Worm (Caenorhabditis elegans) whole organism, L4 larva: ENCODE measurements around the gene nfya-1.

Source experiments
- D1046.2 ChIP-seq: fragments of 200-800 bp; sonication (Bioruptor generic); IDR thresholded peaks from 2 replicates; pipeline ENCODE4 v1.3.6; 2022; ENCODE audit warnings: missing genetic modification characterization, missing compliant biosample characterization
- T20F7.1 ChIP-seq: fragments of 200-800 bp; sonication (Bioruptor generic); optimal IDR thresholded peaks from 2 replicates; lab custom pipeline; 2018; ENCODE audit warnings: mild to moderate bottlenecking, missing genetic modification characterization, missing compliant biosample characterization
- Y48G9A.11 ChIP-seq: fragments of 200-800 bp; sonication (Bioruptor generic); IDR thresholded peaks from 2 replicates; pipeline ENCODE4 v1.3.6; 2022; ENCODE audit warnings: missing genetic modification reagents, missing genetic modification characterization, missing compliant biosample characterization
- Y5F2A.4 ChIP-seq: fragments of 200-800 bp; sonication (Bioruptor generic); optimal IDR thresholded peaks from 2 replicates; lab custom pipeline; 2018; ENCODE audit warnings: mild to moderate bottlenecking, missing genetic modification characterization, missing compliant biosample characterization
- ZK546.5 ChIP-seq, 2 experiments: sonication (generic microtip); optimal IDR thresholded peaks; 2 replicates each; lab custom pipeline; 2017; ENCODE audit warnings: missing biosample characterization in 2 of 2, missing genetic modification characterization in 2 of 2
- aha-1 ChIP-seq: fragments of 150-350 bp; peaks from one replicate; lab custom pipeline; 2014; ENCODE audit warnings: missing biosample characterization, missing genetic modification characterization
- ceh-20 ChIP-seq: fragments of 200-800 bp; sonication (Bioruptor generic); IDR thresholded peaks from 2 replicates; pipeline ENCODE4 v1.3.6; 2022; ENCODE audit warnings: missing genetic modification reagents, missing genetic modification characterization, missing compliant biosample characterization
- ceh-28 ChIP-seq: fragments of 150-350 bp; optimal IDR thresholded peaks from 2 replicates; lab custom pipeline; 2014; ENCODE audit warnings: missing biosample characterization, missing genetic modification reagents, missing genetic modification characterization
- ceh-44 ChIP-seq: fragments of 200-800 bp; sonication (Bioruptor generic); IDR thresholded peaks from 2 replicates; pipeline ENCODE4 v1.3.6; 2022; ENCODE audit warnings: missing genetic modification reagents, missing genetic modification characterization, missing compliant biosample characterization
- ceh-82 ChIP-seq: sonication (generic microtip); optimal IDR thresholded peaks from 2 replicates; lab custom pipeline; 2017; ENCODE audit warnings: missing biosample characterization, missing genetic modification characterization
- daf-16 ChIP-seq, 3 experiments: sonication (generic microtip); optimal IDR thresholded peaks; 2 replicates each; lab custom pipeline; 2016 to 2017; ENCODE audit warnings: missing genetic modification characterization in 3 of 3, missing genetic modification reagents in 3 of 3, mild to moderate bottlenecking in 2 of 3, missing compliant biosample characterization in 2 of 3, missing biosample characterization in 1 of 3, moderate library complexity in 1 of 3
- dmd-6 ChIP-seq: fragments of 200-800 bp; sonication (Bioruptor generic); IDR thresholded peaks from 2 replicates; pipeline ENCODE4 v1.3.6; 2022; ENCODE audit warnings: missing genetic modification reagents, missing genetic modification characterization, missing compliant biosample characterization
- dpl-1 ChIP-seq: fragments of 150-350 bp; optimal IDR thresholded peaks from 2 replicates; lab custom pipeline; 2014; ENCODE audit warnings: missing biosample characterization, missing genetic modification reagents, missing genetic modification characterization
- duxl-1 ChIP-seq: sonication (generic microtip); optimal IDR thresholded peaks from 2 replicates; lab custom pipeline; 2016; ENCODE audit warnings: mild to moderate bottlenecking, missing genetic modification characterization, moderate library complexity, missing compliant biosample characterization; ENCODE audit not compliant: poor library complexity
- dve-1 ChIP-seq: sonication (generic microtip); optimal IDR thresholded peaks from 2 replicates; lab custom pipeline; 2017; ENCODE audit warnings: antibody characterized with exemption, mild to moderate bottlenecking, missing genetic modification characterization, missing compliant biosample characterization; ENCODE audit not compliant: insufficient read depth
- gei-8 ChIP-seq: fragments of 200-800 bp; sonication (Bioruptor generic); optimal IDR thresholded peaks from 2 replicates; lab custom pipeline; 2018; ENCODE audit warnings: mild to moderate bottlenecking, missing genetic modification characterization, missing compliant biosample characterization
- hlh-11 ChIP-seq: fragments of 200-800 bp; sonication (Bioruptor generic); optimal IDR thresholded peaks from 2 replicates; lab custom pipeline; 2018; ENCODE audit warnings: mild to moderate bottlenecking, missing genetic modification characterization, missing compliant biosample characterization
- hmg-1.1 ChIP-seq: fragments of 200-800 bp; sonication (Bioruptor generic); IDR thresholded peaks from 2 replicates; pipeline ENCODE4 v1.3.6; 2022; ENCODE audit warnings: missing genetic modification reagents, missing genetic modification characterization, missing compliant biosample characterization
- lin-1 ChIP-seq: fragments of 200-800 bp; sonication (Bioruptor generic); IDR thresholded peaks from 2 replicates; pipeline ENCODE4 v1.3.6; 2022; ENCODE audit warnings: missing genetic modification reagents, missing genetic modification characterization, missing compliant biosample characterization
- mes-2 ChIP-seq: sonication (generic microtip); optimal IDR thresholded peaks from 2 replicates; lab custom pipeline; 2016; ENCODE audit warnings: missing genotype, mild to moderate bottlenecking, missing genetic modification characterization, missing compliant biosample characterization; ENCODE audit not compliant: poor library complexity, severe bottlenecking
- mxl-2 ChIP-seq: fragments of 200-800 bp; sonication (Bioruptor generic); conservative IDR thresholded peaks from 2 replicates; pipeline ENCODE4 v1.3.6; 2022; ENCODE audit warnings: missing genetic modification reagents, missing genetic modification characterization, missing compliant biosample characterization
- mxl-3 ChIP-seq: fragments of 200-800 bp; sonication (Bioruptor generic); optimal IDR thresholded peaks from 2 replicates; lab custom pipeline; 2018; ENCODE audit warnings: mild to moderate bottlenecking, missing genetic modification characterization, missing compliant biosample characterization
- nhr-10 ChIP-seq: fragments of 150-350 bp; optimal IDR thresholded peaks from 2 replicates; lab custom pipeline; 2014; ENCODE audit warnings: missing biosample characterization, missing genetic modification characterization
- nhr-102 ChIP-seq: sonication (generic microtip); optimal IDR thresholded peaks from 2 replicates; lab custom pipeline; 2016; ENCODE audit warnings: mild to moderate bottlenecking, missing genetic modification characterization, moderate library complexity, missing compliant biosample characterization
- nhr-11 ChIP-seq: fragments of 150-350 bp; optimal IDR thresholded peaks from 2 replicates; lab custom pipeline; 2014; ENCODE audit warnings: missing biosample characterization, missing genetic modification characterization
- nhr-237 ChIP-seq: sonication (generic microtip); optimal IDR thresholded peaks from 2 replicates; lab custom pipeline; 2017; ENCODE audit warnings: missing biosample characterization, missing genetic modification characterization
- nhr-28 ChIP-seq: fragments of 150-350 bp; optimal IDR thresholded peaks from 2 replicates; lab custom pipeline; 2014; ENCODE audit warnings: missing biosample characterization, missing genetic modification characterization
- nhr-42 ChIP-seq: fragments of 200-800 bp; sonication (Bioruptor generic); IDR thresholded peaks from 2 replicates; pipeline ENCODE4 v1.3.6; 2022; ENCODE audit warnings: missing genetic modification characterization, missing compliant biosample characterization
- nhr-76 ChIP-seq: fragments of 150-350 bp; optimal IDR thresholded peaks from 2 replicates; lab custom pipeline; 2014; ENCODE audit warnings: missing biosample characterization, missing genetic modification characterization
- nhr-77 ChIP-seq: fragments of 150-350 bp; optimal IDR thresholded peaks from 2 replicates; lab custom pipeline; 2014; ENCODE audit warnings: missing biosample characterization, missing genetic modification characterization
- pha-4 ChIP-seq, 2 experiments: fragments of 150-350 bp in 1 of 2; fragments of 200-800 bp in 1 of 2; sonication (Bioruptor generic) in 1 of 2; IDR thresholded peaks in 1 of 2; optimal IDR thresholded peaks in 1 of 2; 2 replicates each; pipeline versions ENCODE4 v1.3.6 to Lab custom; 2014 to 2022; ENCODE audit warnings: missing genetic modification characterization in 2 of 2, missing genetic modification reagents in 2 of 2, missing biosample characterization in 1 of 2, missing compliant biosample characterization in 1 of 2
- php-3 ChIP-seq: fragments of 200-800 bp; sonication (Bioruptor generic); IDR thresholded peaks from 2 replicates; pipeline ENCODE4 v1.3.6; 2022; ENCODE audit warnings: missing genetic modification reagents, missing genetic modification characterization, missing compliant biosample characterization
- pqm-1 ChIP-seq: sonication (generic microtip); optimal IDR thresholded peaks from 2 replicates; lab custom pipeline; 2017; ENCODE audit warnings: missing biosample characterization, missing genetic modification characterization
- set-16 ChIP-seq: fragments of 200-800 bp; sonication (Bioruptor generic); IDR thresholded peaks from 2 replicates; pipeline ENCODE4 v1.3.6; 2022; ENCODE audit warnings: missing genetic modification reagents, missing genetic modification characterization, missing compliant biosample characterization
- tag-97 ChIP-seq: fragments of 200-800 bp; sonication (Bioruptor generic); IDR thresholded peaks from 2 replicates; pipeline ENCODE4 v1.3.6; 2022; ENCODE audit warnings: missing genetic modification characterization, missing compliant biosample characterization
- tra-1 ChIP-seq: fragments of 200-800 bp; sonication (Bioruptor generic); IDR thresholded peaks from 2 replicates; pipeline ENCODE4 v1.3.6; 2022; ENCODE audit warnings: missing genetic modification reagents, missing genetic modification characterization, missing compliant biosample characterization
- unc-39 ChIP-seq: sonication (generic microtip); optimal IDR thresholded peaks from 2 replicates; lab custom pipeline; 2017; ENCODE audit warnings: missing biosample characterization, missing genetic modification characterization
- vab-7 ChIP-seq: fragments of 200-800 bp; sonication (Bioruptor generic); IDR thresholded peaks from 2 replicates; pipeline ENCODE4 v1.3.6; 2022; ENCODE audit warnings: missing genetic modification reagents, missing genetic modification characterization, missing compliant biosample characterization
- zfp-2 ChIP-seq: sonication (generic microtip); optimal IDR thresholded peaks from 2 replicates; lab custom pipeline; 2016; ENCODE audit warnings: mild to moderate bottlenecking, missing genetic modification characterization, missing compliant biosample characterization
- ztf-11 ChIP-seq: fragments of 150-350 bp; optimal IDR thresholded peaks from 2 replicates; lab custom pipeline; 2014; ENCODE audit warnings: missing biosample characterization, missing genetic modification characterization

Gene nfya-1

DNA sequence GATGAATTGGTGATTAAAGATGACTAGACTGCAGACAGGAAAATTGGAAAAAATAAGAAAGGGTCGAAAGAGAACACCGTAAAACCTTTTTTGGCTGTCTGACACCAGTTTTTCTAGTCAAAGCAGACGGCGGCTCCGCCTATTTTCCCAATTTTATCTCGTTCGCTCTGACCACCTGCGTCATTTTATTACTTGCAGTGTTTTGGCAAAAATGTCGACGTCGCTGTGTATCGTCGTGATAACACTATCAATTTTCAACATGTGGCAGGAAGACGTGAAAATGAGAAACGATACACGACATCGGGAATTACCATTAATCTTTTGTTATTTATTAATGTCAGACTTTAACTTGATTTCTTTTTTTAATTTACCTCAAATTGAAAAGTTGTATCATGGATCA lies 36.6 kb downstream of the nfya-1 start, which contains the start of gene Y62H9A.15 (continued):
- TF ChIP-seq lin-1 (GFP tag; lab: Robert Waterston, UW) (no peak), Y5F2A.4 (GFP tag; lab: Kevin White, UChicago) (no peak), nhr-11 (no peak), nhr-42 (GFP tag; lab: Robert Waterston, UW) (no peak), dve-1 (tag; lab: Kevin White, UChicago) (peak; percentile 18), ztf-11 (tag; lab: Kevin White, UChicago) (no peak), set-16 (no peak), dpl-1 (no peak), ceh-82 (tag; lab: Kevin White, UChicago) (no peak), Y48G9A.11 (GFP tag; lab: Robert Waterston, UW) (no peak), aha-1 (tag; lab: Kevin White, UChicago) (peak; percentile 6)

DNA sequence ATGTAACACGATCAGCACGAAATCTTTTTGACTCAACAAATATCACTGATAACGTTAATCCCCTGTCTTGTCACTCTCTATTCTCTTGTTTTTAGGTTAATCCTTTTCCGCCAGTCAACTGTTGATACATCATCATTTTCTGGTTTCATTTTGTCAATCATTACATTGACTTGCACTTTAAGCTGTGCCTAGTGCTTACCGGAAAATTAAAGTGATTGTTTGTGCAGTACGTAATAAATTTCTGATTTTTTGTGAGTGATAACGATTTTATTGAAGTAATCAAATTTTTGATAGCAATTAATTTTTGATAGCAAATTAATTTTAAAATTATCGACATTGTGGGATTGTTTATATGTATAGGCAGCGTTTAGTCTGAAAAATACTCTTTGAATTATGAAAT lies 37.5 kb downstream of the nfya-1 start:
- TF ChIP-seq nhr-77 (tag; lab: Kevin White, UChicago) (peak; percentile 85), D1046.2 (GFP tag; lab: Robert Waterston, UW) (no peak), php-3 (GFP tag; lab: Robert Waterston, UW) (peak; percentile 90), dve-1 (tag; lab: Kevin White, UChicago) (peak; percentile 62), ceh-44 (GFP tag; lab: Robert Waterston, UW) (no peak), lin-1 (GFP tag; lab: Robert Waterston, UW) (0 out of 2 replicates have a peak, but pooled peaks have one; percentile 29), T20F7.1 (no peak), daf-16 (GFP tag; optimal IDR thresholded peaks at IDR 0.05; lab: Kevin White, UChicago) (no peak), daf-16 (tag; optimal IDR thresholded peaks at IDR 0.05; lab: Kevin White, UChicago) (peak; percentile 94), nhr-28 (peak; percentile 61), ceh-28 (tag; lab: Kevin White, UChicago) (no peak), dmd-6 (GFP tag; lab: Robert Waterston, UW) (peak; percentile 67), pqm-1 (tag; lab: Kevin White, UChicago) (peak; percentile 89), tra-1 (GFP tag; lab: Robert Waterston, UW) (peak; percentile 55; the same call in 1 of the 2 replicates), mxl-2 (no peak), mxl-3 (GFP tag; lab: Kevin White, UChicago) (no peak)

DNA sequence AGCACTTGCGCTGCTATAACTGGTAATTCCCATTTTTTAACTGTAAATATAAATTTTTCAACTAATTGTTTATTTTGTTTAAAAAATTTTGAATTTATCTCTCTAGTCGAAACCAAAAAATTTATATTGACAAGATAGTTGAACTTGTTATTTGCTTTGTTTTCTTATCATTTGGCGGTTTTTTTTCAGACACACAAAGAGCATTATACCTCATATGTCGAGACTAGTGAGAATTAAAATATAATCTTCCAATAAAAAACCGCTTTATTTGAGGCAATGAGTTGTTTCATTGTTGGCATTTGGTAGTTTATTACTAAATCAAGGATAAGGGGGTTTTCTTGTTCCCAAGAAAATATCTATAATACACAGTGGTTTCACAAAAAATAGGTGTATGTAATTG lies 38.4 kb downstream of the nfya-1 start:
- TF ChIP-seq pqm-1 (tag; lab: Kevin White, UChicago) (peak; percentile 16), nhr-76 (tag; lab: Kevin White, UChicago) (no peak), ceh-28 (tag; lab: Kevin White, UChicago) (no peak), vab-7 (GFP tag; lab: Robert Waterston, UW) (no peak), ZK546.5 (tag; optimal IDR thresholded peaks at IDR 0.05; lab: Kevin White, UChicago) (no peak), daf-16 (GFP tag; optimal IDR thresholded peaks at IDR 0.05; lab: Kevin White, UChicago) (no peak), daf-16 (tag; optimal IDR thresholded peaks at IDR 0.05; lab: Kevin White, UChicago) (peak; percentile 55), pha-4 (GFP tag; IDR thresholded peaks at IDR 0.05; lab: Robert Waterston, UW) (no peak), pha-4 (tag; optimal IDR thresholded peaks at IDR 0.05; lab: Kevin White, UChicago) (no peak), hmg-1.1 (GFP tag; lab: Robert Waterston, UW) (no peak), Y5F2A.4 (GFP tag; lab: Kevin White, UChicago) (no peak), aha-1 (tag; lab: Kevin White, UChicago) (peak; percentile 70), nhr-10 (tag; lab: Kevin White, UChicago) (no peak), nhr-28 (no peak), dmd-6 (GFP tag; lab: Robert Waterston, UW) (no peak), unc-39 (no peak), mes-2 (tag; lab: Kevin White, UChicago) (no peak), gei-8 (no peak)

DNA sequence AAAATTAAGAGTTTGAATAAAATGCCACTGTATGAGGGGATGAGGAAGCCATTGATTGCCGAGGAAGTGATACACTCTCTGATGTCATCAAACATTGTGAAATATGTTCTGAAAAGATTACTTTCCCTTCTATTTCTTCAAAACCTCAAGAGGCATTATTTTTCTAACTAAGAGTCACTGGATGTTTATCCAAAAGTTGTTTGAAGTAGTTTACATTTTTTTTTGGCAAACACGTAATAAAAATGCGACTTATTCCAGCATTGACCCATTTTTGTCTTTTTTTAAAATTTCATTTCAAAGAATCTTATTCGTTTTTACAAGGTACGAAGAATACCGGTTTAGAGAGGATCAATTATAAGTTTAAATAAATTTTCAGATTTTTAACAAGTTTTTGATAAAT lies 39.4 kb downstream of the nfya-1 start, which contains the start of gene Y62H9A.11:
Gene Y62H9A.11 (minus strand): TSS at position 101 of the 400 bp plus-strand sequence.
- TF ChIP-seq ceh-20 (GFP tag; lab: Robert Waterston, UW) (no peak), vab-7 (GFP tag; lab: Robert Waterston, UW) (no peak), duxl-1 (tag; lab: Kevin White, UChicago) (no peak), zfp-2 (tag; lab: Kevin White, UChicago) (no peak), ZK546.5 (tag; optimal IDR thresholded peaks at IDR 0.05; lab: Kevin White, UChicago) (no peak), nhr-237 (tag; lab: Kevin White, UChicago) (no peak), tag-97 (no peak), nhr-28 (no peak), nhr-102 (no peak), hlh-11 (no peak), mxl-2 (no peak), ztf-11 (tag; lab: Kevin White, UChicago) (no peak), daf-16 (GFP tag; optimal IDR thresholded peaks at IDR 0.05; lab: Kevin White, UChicago) (no peak), daf-16 (tag; optimal IDR thresholded peaks at IDR 0.05; lab: Kevin White, UChicago) (no peak)
